Worm (Caenorhabditis elegans) whole organism, young adult: ENCODE data around the gene Y54G2A.32.

Experiments used
- B0336.3 ChIP-seq: fragments of 200-800 bp; sonication (Bioruptor generic); IDR thresholded peaks from 2 replicates; pipeline ENCODE4 v1.3.6; 2022; ENCODE audit warnings: missing genetic modification characterization, missing compliant biosample characterization
- F10E7.11 ChIP-seq: sonication (generic microtip); optimal IDR thresholded peaks from 2 replicates; lab custom pipeline; 2017; ENCODE audit warnings: mild to moderate bottlenecking, missing genetic modification characterization, moderate library complexity, missing compliant biosample characterization
- F22D6.2 ChIP-seq: sonication (generic microtip); optimal IDR thresholded peaks from 2 replicates; lab custom pipeline; 2016; ENCODE audit warnings: mild to moderate bottlenecking, missing genetic modification characterization, missing compliant biosample characterization
- F33H1.4 ChIP-seq: fragments of 200-800 bp; sonication (Bioruptor generic); IDR thresholded peaks from 2 replicates; pipeline ENCODE4 v1.3.6; 2022; ENCODE audit warnings: missing genetic modification reagents, missing genetic modification characterization, missing compliant biosample characterization
- F57A8.1 ChIP-seq: fragments of 200-800 bp; sonication (Bioruptor generic); optimal IDR thresholded peaks from 2 replicates; lab custom pipeline; 2018; ENCODE audit warnings: mild to moderate bottlenecking, missing genetic modification characterization, moderate library complexity, missing compliant biosample characterization
- K11D2.4 ChIP-seq: fragments of 200-800 bp; sonication (Bioruptor generic); IDR thresholded peaks from 2 replicates; pipeline ENCODE4 v1.3.6; 2022; ENCODE audit warnings: missing genetic modification reagents, missing genetic modification characterization, missing compliant biosample characterization
- K12H6.12 ChIP-seq: fragments of 200-800 bp; sonication (Bioruptor generic); optimal IDR thresholded peaks from 2 replicates; lab custom pipeline; 2018; ENCODE audit warnings: mild to moderate bottlenecking, missing genetic modification characterization, missing compliant biosample characterization
- T07F8.4 ChIP-seq: sonication (generic microtip); optimal IDR thresholded peaks from 2 replicates; lab custom pipeline; 2016; ENCODE audit warnings: mild to moderate bottlenecking, missing genetic modification characterization, moderate library complexity, missing compliant biosample characterization
- T26A5.8 ChIP-seq: sonication (generic microtip); optimal IDR thresholded peaks from 2 replicates; lab custom pipeline; 2016; ENCODE audit warnings: missing genetic modification characterization, missing compliant biosample characterization
- Y67H2A.10 ChIP-seq: fragments of 200-800 bp; sonication (Bioruptor generic); conservative IDR thresholded peaks from 2 replicates; pipeline ENCODE4 v1.3.6; 2022; ENCODE audit warnings: missing genetic modification reagents, missing genetic modification characterization, missing compliant biosample characterization
- Y79H2A.3 ChIP-seq: fragments of 200-800 bp; sonication (Bioruptor generic); conservative IDR thresholded peaks from 2 replicates; pipeline ENCODE4 v1.3.6; 2022; ENCODE audit warnings: missing genetic modification reagents, missing genetic modification characterization, missing compliant biosample characterization
- ZK185.1 ChIP-seq: sonication (generic microtip); optimal IDR thresholded peaks from 2 replicates; lab custom pipeline; 2016; ENCODE audit warnings: mild to moderate bottlenecking, missing genetic modification characterization, missing compliant biosample characterization; ENCODE audit not compliant: poor library complexity, severe bottlenecking
- ama-1 ChIP-seq, 3 experiments: fragments of 150-350 bp in 1 of 3; sonication (generic microtip) in 2 of 3; optimal IDR thresholded peaks; 2 replicates each; lab custom pipeline; 2014 to 2018; ENCODE audit warnings: missing biosample characterization in 2 of 3, missing genetic modification characterization in 2 of 3, missing genetic modification reagents in 2 of 3
- cebp-1 ChIP-seq, 2 experiments: fragments of 200-800 bp in 1 of 2; sonication (Bioruptor generic) in 1 of 2; sonication (generic microtip) in 1 of 2; IDR thresholded peaks in 1 of 2; optimal IDR thresholded peaks in 1 of 2; 2 replicates each; pipeline versions ENCODE4 v1.3.6 to Lab custom; 2017 to 2022; ENCODE audit warnings: missing compliant biosample characterization in 2 of 2, missing genetic modification characterization in 2 of 2, mild to moderate bottlenecking in 1 of 2, missing genetic modification reagents in 1 of 2, moderate library complexity in 1 of 2
- ceh-58 ChIP-seq: fragments of 200-800 bp; sonication (Bioruptor generic); IDR thresholded peaks from 2 replicates; pipeline ENCODE4 v1.3.6; 2022; ENCODE audit warnings: missing genetic modification characterization, missing compliant biosample characterization
- chd-7 ChIP-seq: sonication (generic microtip); optimal IDR thresholded peaks from 2 replicates; lab custom pipeline; 2016; ENCODE audit warnings: mild to moderate bottlenecking, missing genetic modification characterization, moderate library complexity, missing compliant biosample characterization
- die-1 ChIP-seq: sonication (generic microtip); optimal IDR thresholded peaks from 2 replicates; lab custom pipeline; 2016; ENCODE audit warnings: missing genotype, mild to moderate bottlenecking, missing genetic modification characterization, missing compliant biosample characterization
- dox-1 ChIP-seq: fragments of 200-800 bp; sonication (Bioruptor generic); IDR thresholded peaks from 2 replicates; pipeline ENCODE4 v1.3.6; 2022; ENCODE audit warnings: missing genetic modification reagents, missing genetic modification characterization, missing compliant biosample characterization
- dpff-1 ChIP-seq: sonication (generic microtip); optimal IDR thresholded peaks from 2 replicates; lab custom pipeline; 2017; ENCODE audit warnings: mild to moderate bottlenecking, missing genetic modification characterization, missing compliant biosample characterization
- egl-18 ChIP-seq: fragments of 200-800 bp; sonication (Bioruptor generic); IDR thresholded peaks from 2 replicates; pipeline ENCODE4 v1.3.6; 2022; ENCODE audit warnings: missing genetic modification reagents, missing genetic modification characterization, missing compliant biosample characterization
- egl-44 ChIP-seq: fragments of 200-800 bp; sonication (Bioruptor generic); IDR thresholded peaks from 2 replicates; pipeline ENCODE4 v1.3.6; 2022; ENCODE audit warnings: missing genetic modification reagents, missing genetic modification characterization, missing compliant biosample characterization
- ekl-4 ChIP-seq: fragments of 200-800 bp; sonication (Bioruptor generic); IDR thresholded peaks from 2 replicates; pipeline ENCODE4 v1.3.6; 2022; ENCODE audit warnings: missing genetic modification reagents, missing genetic modification characterization, missing compliant biosample characterization
- fkh-3 ChIP-seq: sonication (generic microtip); optimal IDR thresholded peaks from 2 replicates; lab custom pipeline; 2016; ENCODE audit warnings: mild to moderate bottlenecking, missing genetic modification characterization, missing compliant biosample characterization
- hlh-26 ChIP-seq: fragments of 200-800 bp; sonication (Bioruptor generic); conservative IDR thresholded peaks from 2 replicates; pipeline ENCODE4 v1.3.6; 2022; ENCODE audit warnings: missing genetic modification reagents, missing genetic modification characterization, missing compliant biosample characterization
- hrde-1 ChIP-seq: sonication (generic microtip); optimal IDR thresholded peaks from 2 replicates; lab custom pipeline; 2016; ENCODE audit warnings: missing genetic modification characterization, mild to moderate bottlenecking, missing compliant biosample characterization, moderate library complexity, missing genotype, missing genetic modification reagents, borderline replicate concordance
- lin-26 ChIP-seq: fragments of 200-800 bp; sonication (Bioruptor generic); IDR thresholded peaks from 2 replicates; pipeline ENCODE4 v1.3.6; 2022; ENCODE audit warnings: missing genetic modification reagents, missing genetic modification characterization, missing compliant biosample characterization
- lin-35 ChIP-seq, 3 experiments: fragments of 150-350 bp in 2 of 3; sonication (generic microtip) in 1 of 3; optimal IDR thresholded peaks; 2 replicates each; lab custom pipeline; 2014 to 2018; ENCODE audit warnings: missing biosample characterization in 3 of 3, missing genetic modification characterization in 3 of 3, missing genetic modification reagents in 3 of 3
- lin-40 ChIP-seq: sonication (generic microtip); optimal IDR thresholded peaks from 2 replicates; lab custom pipeline; 2016; ENCODE audit warnings: missing genetic modification characterization, mild to moderate bottlenecking, missing compliant biosample characterization, missing genotype, missing genetic modification reagents
- lir-1 ChIP-seq: fragments of 200-800 bp; sonication (Bioruptor generic); conservative IDR thresholded peaks from 2 replicates; pipeline ENCODE4 v1.3.6; 2022; ENCODE audit warnings: missing genetic modification reagents, missing genetic modification characterization, missing compliant biosample characterization
- madf-6 ChIP-seq: fragments of 200-800 bp; sonication (Bioruptor generic); IDR thresholded peaks from 2 replicates; pipeline ENCODE4 v1.3.6; 2022; ENCODE audit warnings: missing genetic modification reagents, missing genetic modification characterization, missing compliant biosample characterization
- madf-8 ChIP-seq: fragments of 200-800 bp; sonication (Bioruptor generic); conservative IDR thresholded peaks from 2 replicates; pipeline ENCODE4 v1.3.6; 2022; ENCODE audit warnings: missing genetic modification reagents, missing genetic modification characterization, missing compliant biosample characterization
- mxl-1 ChIP-seq: sonication (generic microtip); optimal IDR thresholded peaks from 2 replicates; lab custom pipeline; 2016; ENCODE audit warnings: missing genetic modification characterization, missing compliant biosample characterization
- nfya-1 ChIP-seq: sonication (generic microtip); optimal IDR thresholded peaks from 2 replicates; lab custom pipeline; 2017; ENCODE audit warnings: antibody characterized with exemption, missing compliant biosample characterization, missing genetic modification characterization, borderline replicate concordance; ENCODE audit not compliant: insufficient read depth
- nhr-179 ChIP-seq: sonication (generic microtip); optimal IDR thresholded peaks from 2 replicates; lab custom pipeline; 2016; ENCODE audit warnings: mild to moderate bottlenecking, missing genetic modification characterization, missing compliant biosample characterization
- pha-4 ChIP-seq: fragments of 150-350 bp; sonication (generic microtip); optimal IDR thresholded peaks from 2 replicates; lab custom pipeline; 2014; ENCODE audit warnings: missing biosample characterization, missing genetic modification reagents, missing genetic modification characterization
- rec-8 ChIP-seq, 2 experiments: sonication (generic microtip); optimal IDR thresholded peaks; 2 replicates each; lab custom pipeline; 2016; ENCODE audit warnings: mild to moderate bottlenecking in 2 of 2, missing genetic modification characterization in 2 of 2, missing genetic modification reagents in 2 of 2, missing genotype in 2 of 2, missing biosample characterization in 1 of 2, missing compliant biosample characterization in 1 of 2, moderate library complexity in 1 of 2
- sea-2 ChIP-seq: fragments of 200-800 bp; sonication (Bioruptor generic); IDR thresholded peaks from 2 replicates; pipeline ENCODE4 v1.3.6; 2022; ENCODE audit warnings: missing genetic modification characterization, missing compliant biosample characterization
- snpc-1.1 ChIP-seq: sonication (generic microtip); optimal IDR thresholded peaks from 2 replicates; lab custom pipeline; 2017; ENCODE audit warnings: missing genetic modification characterization, mild to moderate bottlenecking, missing compliant biosample characterization, antibody characterized with exemption, moderate library complexity, missing genotype, missing genetic modification reagents; ENCODE audit not compliant: insufficient read depth
- snpc-3.4 ChIP-seq: sonication (generic microtip); optimal IDR thresholded peaks from 2 replicates; lab custom pipeline; 2017; ENCODE audit warnings: missing genetic modification characterization, mild to moderate bottlenecking, missing compliant biosample characterization, antibody characterized with exemption, moderate library complexity, missing genotype, missing genetic modification reagents
- snpc-4 ChIP-seq, 5 experiments: fragments of 150-350 bp in 1 of 5; sonication (generic microtip) in 4 of 5; optimal IDR thresholded peaks; 2 replicates each; lab custom pipeline; 2014 to 2018; ENCODE audit warnings: missing genetic modification characterization in 5 of 5, missing biosample characterization in 3 of 5, antibody characterized with exemption in 2 of 5, mild to moderate bottlenecking in 2 of 5, missing compliant biosample characterization in 2 of 5, missing genotype in 2 of 5, moderate library complexity in 2 of 5, missing genetic modification reagents in 1 of 5
- somi-1 ChIP-seq: fragments of 200-800 bp; sonication (Bioruptor generic); optimal IDR thresholded peaks from 2 replicates; lab custom pipeline; 2018; ENCODE audit warnings: mild to moderate bottlenecking, missing genetic modification characterization, missing compliant biosample characterization
- xnd-1 ChIP-seq: sonication (generic microtip); optimal IDR thresholded peaks from 2 replicates; lab custom pipeline; 2016; ENCODE audit warnings: missing genotype, missing genetic modification reagents, missing genetic modification characterization, missing compliant biosample characterization
- zim-3 ChIP-seq: sonication (generic microtip); optimal IDR thresholded peaks from 2 replicates; lab custom pipeline; 2017; ENCODE audit warnings: mild to moderate bottlenecking, missing genetic modification characterization, moderate library complexity, missing compliant biosample characterization
- ztf-25 ChIP-seq: fragments of 200-800 bp; sonication (Bioruptor generic); IDR thresholded peaks from 2 replicates; pipeline ENCODE4 v1.3.6; 2022; ENCODE audit warnings: missing genetic modification reagents, missing genetic modification characterization, missing compliant biosample characterization
- ztf-26 ChIP-seq: sonication (generic microtip); optimal IDR thresholded peaks from 2 replicates; lab custom pipeline; 2017; ENCODE audit warnings: missing genetic modification characterization, missing compliant biosample characterization

Y54G2A.32 gene

DNA sequence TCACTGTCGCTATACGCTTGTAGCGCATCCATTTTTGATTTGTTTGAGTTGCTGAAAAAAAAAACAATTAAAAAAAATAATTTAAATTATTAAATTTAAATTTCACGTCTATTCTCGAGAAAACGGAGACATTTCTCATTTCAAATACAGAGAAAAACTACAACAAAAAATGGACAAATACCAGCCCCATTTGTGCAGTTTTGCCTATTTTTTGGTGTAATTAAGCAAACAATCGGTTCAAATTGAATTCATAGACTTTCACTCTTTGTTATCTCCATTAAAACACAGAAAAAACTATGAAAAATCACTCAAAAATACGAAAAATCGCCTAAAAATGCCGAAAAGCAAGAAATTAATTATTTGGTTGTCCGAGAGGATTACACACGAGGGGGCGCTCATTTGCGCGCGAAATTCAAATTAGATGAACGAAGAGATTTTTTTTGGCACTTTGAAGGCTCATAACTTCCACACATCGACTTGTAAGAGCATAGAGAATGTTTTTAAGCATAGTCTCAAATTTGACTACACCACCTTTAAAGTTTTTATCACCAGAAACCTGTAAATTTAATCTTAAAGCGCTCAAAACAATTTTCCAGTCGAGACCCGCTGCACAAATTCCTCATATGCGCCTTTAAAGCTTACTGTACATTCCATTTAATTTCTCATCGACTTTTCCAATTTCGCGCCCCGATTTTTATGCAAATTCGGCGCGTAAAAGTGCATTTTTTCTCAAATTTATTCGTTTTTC, 20.8 kb upstream of the Y54G2A.32 start, which contains the start of gene Y54G2A.12 (continued):
- TF ChIP-seq rec-8 (tag; optimal IDR thresholded peaks at IDR 0.05; lab: Kevin White, UChicago) (no peak), Y67H2A.10 (GFP tag; lab: Robert Waterston, UW) (no peak), fkh-3 (tag; lab: Kevin White, UChicago) (no peak), madf-8 (GFP tag; lab: Robert Waterston, UW) (peak; percentile 88), pha-4 (no peak), ama-1 (optimal IDR thresholded peaks at IDR 0.05; lab: Kevin White, UChicago) (no peak), ama-1 (GFP tag; optimal IDR thresholded peaks at IDR 0.05; lab: Kevin White, UChicago) (no peak), madf-6 (GFP tag; lab: Robert Waterston, UW) (peak; percentile 96), lir-1 (GFP tag; lab: Robert Waterston, UW) (no peak), zim-3 (tag; lab: Kevin White, UChicago) (no peak), lin-35 (GFP tag; optimal IDR thresholded peaks at IDR 0.05; lab: Kevin White, UChicago) (peak in 1 of 3 experiments; percentile 17), dpff-1 (tag; lab: Kevin White, UChicago) (no peak), snpc-1.1 (tag; lab: Kevin White, UChicago) (no peak), F33H1.4 (GFP tag; lab: Robert Waterston, UW) (peak; percentile 93), nfya-1 (tag; lab: Kevin White, UChicago) (no peak), F22D6.2 (no peak), mxl-1 (tag; lab: Kevin White, UChicago) (no peak), K11D2.4 (GFP tag; lab: Robert Waterston, UW) (no peak), Y79H2A.3 (0 out of 2 replicates have a peak, but pooled peaks have one; percentile 11), ZK185.1 (tag; lab: Kevin White, UChicago) (no peak), hlh-26 (GFP tag; lab: Robert Waterston, UW) (no peak), egl-18 (GFP tag; lab: Robert Waterston, UW) (no peak), somi-1 (GFP tag; lab: Kevin White, UChicago) (no peak), T26A5.8 (no peak), B0336.3 (peak; percentile 76), dox-1 (GFP tag; lab: Robert Waterston, UW) (peak; percentile 83), die-1 (tag; lab: Kevin White, UChicago) (no peak), snpc-4 (GFP tag; optimal IDR thresholded peaks at IDR 0.05; lab: Kevin White, UChicago) (no peak), snpc-4 (tag; optimal IDR thresholded peaks at IDR 0.05; lab: Kevin White, UChicago) (peak in 1 of 4 experiments; percentile 11), F10E7.11 (tag; lab: Kevin White, UChicago) (no peak), F57A8.1 (GFP tag; lab: Kevin White, UChicago) (no peak), hrde-1 (peak; percentile 19), ceh-58 (no peak), ztf-25 (GFP tag; lab: Robert Waterston, UW) (no peak), egl-44 (no peak), cebp-1 (GFP tag; IDR thresholded peaks at IDR 0.05; lab: Robert Waterston, UW) (no peak), cebp-1 (tag; optimal IDR thresholded peaks at IDR 0.05; lab: Kevin White, UChicago) (no peak), nhr-179 (tag; lab: Kevin White, UChicago) (no peak), T07F8.4 (no peak), ztf-26 (tag; lab: Kevin White, UChicago) (no peak), snpc-3.4 (peak; percentile 53), xnd-1 (tag; lab: Kevin White, UChicago) (peak; percentile 97), K12H6.12 (tag; lab: Kevin White, UChicago) (no peak), ekl-4 (peak; percentile 70; the same call in 1 of the 2 replicates), lin-40 (tag; lab: Kevin White, UChicago) (no peak), chd-7 (tag; lab: Kevin White, UChicago) (no peak), sea-2 (GFP tag; lab: Robert Waterston, UW) (no peak), lin-26 (GFP tag; lab: Robert Waterston, UW) (no peak)
